Fruit fly (Drosophila melanogaster) whole organism, embryonic: ENCODE measurements around the gene CG3513.

Experiments used
- Bgb ChIP-seq: fragments of 200-800 bp; sonication (Bioruptor generic); IDR thresholded peaks from 2 replicates; pipeline ENCODE4 v1.3.6; 2022; ENCODE audit warnings: missing biosample characterization, missing genetic modification characterization; ENCODE audit not compliant: partially characterized antibody
- CG10565 ChIP-seq: fragments of 200-800 bp; sonication (Bioruptor generic); optimal IDR thresholded peaks from 3 replicates; lab custom pipeline; 2016; ENCODE audit warnings: missing biosample characterization, mild to moderate bottlenecking, missing genetic modification characterization
- CG12769 ChIP-seq: fragments of 200-800 bp; sonication (Bioruptor generic); optimal IDR thresholded peaks from 2 replicates; lab custom pipeline; 2019; ENCODE audit warnings: missing biosample characterization, mild to moderate bottlenecking, missing genetic modification characterization, moderate library complexity
- CG14441 ChIP-seq: fragments of 200-800 bp; sonication (Bioruptor generic); IDR thresholded peaks from 2 replicates; pipeline ENCODE4 v1.3.6; 2022; ENCODE audit warnings: missing biosample characterization, missing genetic modification characterization
- CG15601 ChIP-seq: fragments of 200-800 bp; sonication (Bioruptor generic); optimal IDR thresholded peaks from 3 replicates; lab custom pipeline; 2019; ENCODE audit warnings: missing biosample characterization, mild to moderate bottlenecking, missing genetic modification characterization, moderate library complexity
- CG16813 ChIP-seq: fragments of 200-800 bp; sonication (Bioruptor generic); IDR thresholded peaks from 3 replicates; pipeline ENCODE4 v1.3.6; 2022; ENCODE audit warnings: missing biosample characterization, missing genetic modification characterization; ENCODE audit not compliant: partially characterized antibody
- CG17328 ChIP-seq: fragments of 200-800 bp; sonication (Bioruptor generic); IDR thresholded peaks from 2 replicates; pipeline ENCODE4 v1.3.6; 2022; ENCODE audit warnings: missing biosample characterization, missing genetic modification characterization
- CG2116 ChIP-seq: fragments of 200-800 bp; sonication (Bioruptor generic); optimal IDR thresholded peaks from 3 replicates; lab custom pipeline; 2018; ENCODE audit warnings: missing biosample characterization, mild to moderate bottlenecking, missing genetic modification characterization
- CG31224 ChIP-seq: fragments of 200-800 bp; sonication (Bioruptor generic); IDR thresholded peaks from 2 replicates; pipeline ENCODE4 v1.3.6; 2022; ENCODE audit warnings: missing biosample characterization, missing genetic modification characterization
- CG3163 ChIP-seq: fragments of 200-800 bp; sonication (Bioruptor generic); optimal IDR thresholded peaks from 3 replicates; lab custom pipeline; 2016; ENCODE audit warnings: missing biosample characterization, missing genetic modification characterization
- CG3281 ChIP-seq: fragments of 200-800 bp; sonication (Bioruptor generic); optimal IDR thresholded peaks from 3 replicates; lab custom pipeline; 2017; ENCODE audit warnings: missing biosample characterization, mild to moderate bottlenecking, missing genetic modification characterization
- CG33213 ChIP-seq: fragments of 200-800 bp; sonication (Bioruptor generic); optimal IDR thresholded peaks from 3 replicates; lab custom pipeline; 2016; ENCODE audit warnings: missing biosample characterization, missing genetic modification characterization
- CG33557 ChIP-seq: fragments of 200-800 bp; sonication (Bioruptor generic); optimal IDR thresholded peaks from 2 replicates; lab custom pipeline; 2019; ENCODE audit warnings: missing biosample characterization, mild to moderate bottlenecking, missing genetic modification characterization, moderate library complexity
- CG4360 ChIP-seq: fragments of 200-800 bp; sonication (Bioruptor generic); IDR thresholded peaks from 2 replicates; pipeline ENCODE4 v1.3.6; 2022; ENCODE audit warnings: missing biosample characterization, missing genetic modification characterization
- CG4854 ChIP-seq: fragments of 200-800 bp; sonication (Bioruptor generic); optimal IDR thresholded peaks from 2 replicates; lab custom pipeline; 2016; ENCODE audit warnings: missing biosample characterization, missing genetic modification characterization, inconsistent platforms
- CG6654 ChIP-seq: fragments of 200-800 bp; sonication (Bioruptor generic); optimal IDR thresholded peaks from 2 replicates; lab custom pipeline; 2017; ENCODE audit warnings: missing biosample characterization, mild to moderate bottlenecking, missing genetic modification characterization
- CG6689 ChIP-seq: fragments of 200-800 bp; sonication (Bioruptor generic); IDR thresholded peaks from 2 replicates; pipeline ENCODE4 v1.3.6; 2022; ENCODE audit warnings: missing biosample characterization, missing genetic modification characterization
- CG9215 ChIP-seq: fragments of 200-800 bp; sonication (Bioruptor generic); IDR thresholded peaks from 2 replicates; pipeline ENCODE4 v1.3.6; 2022; ENCODE audit warnings: missing biosample characterization, missing genetic modification characterization
- CG9437 ChIP-seq: fragments of 200-800 bp; sonication (Bioruptor generic); optimal IDR thresholded peaks from 2 replicates; lab custom pipeline; 2018; ENCODE audit warnings: missing biosample characterization, mild to moderate bottlenecking, missing genetic modification characterization
- CHES-1-like ChIP-seq: fragments of 200-800 bp; sonication (Bioruptor generic); optimal IDR thresholded peaks from 2 replicates; lab custom pipeline; 2016; ENCODE audit warnings: missing biosample characterization, missing genetic modification characterization
- D19B ChIP-seq: fragments of 200-800 bp; sonication (Bioruptor generic); optimal IDR thresholded peaks from 2 replicates; lab custom pipeline; 2017; ENCODE audit warnings: missing biosample characterization, mild to moderate bottlenecking, missing genetic modification characterization
- Dad ChIP-seq: fragments of 200-800 bp; sonication (Bioruptor generic); optimal IDR thresholded peaks from 3 replicates; lab custom pipeline; 2016; ENCODE audit warnings: missing biosample characterization, missing genetic modification characterization
- Dip2 ChIP-seq: fragments of 200-800 bp; sonication (Bioruptor generic); IDR thresholded peaks from 2 replicates; pipeline ENCODE4 v1.3.6; 2022; ENCODE audit warnings: missing biosample characterization, missing genetic modification characterization
- Gug ChIP-seq: fragments of 200-800 bp; sonication (Bioruptor generic); IDR thresholded peaks from 4 replicates; pipeline ENCODE4 v1.3.6; 2022; ENCODE audit warnings: missing biosample characterization, missing genetic modification characterization
- HmgD ChIP-seq: fragments of 200-800 bp; sonication (Bioruptor generic); optimal IDR thresholded peaks from 3 replicates; lab custom pipeline; 2016; ENCODE audit warnings: missing biosample characterization, missing genetic modification characterization
- HmgZ ChIP-seq: fragments of 200-800 bp; sonication (Bioruptor generic); optimal IDR thresholded peaks from 2 replicates; lab custom pipeline; 2018; ENCODE audit warnings: missing biosample characterization, mild to moderate bottlenecking, missing genetic modification characterization
- Hr39 ChIP-seq: fragments of >200 bp; optimal IDR thresholded peaks from 2 replicates; lab custom pipeline; 2017
- Hr78 ChIP-seq, 2 experiments: fragments of 200-800 bp in 1 of 2; fragments of >200 bp in 1 of 2; sonication (Bioruptor generic) in 1 of 2; optimal IDR thresholded peaks; 2 replicates each; lab custom pipeline; 2017 to 2019; ENCODE audit warnings: missing biosample characterization in 2 of 2, missing genetic modification characterization in 2 of 2, mild to moderate bottlenecking in 1 of 2, moderate library complexity in 1 of 2
- Hsf ChIP-seq: fragments of 200-800 bp; sonication (Bioruptor generic); optimal IDR thresholded peaks from 3 replicates; lab custom pipeline; 2016; ENCODE audit warnings: missing biosample characterization, missing genetic modification characterization
- MESR4 ChIP-seq: fragments of 200-800 bp; sonication (Bioruptor generic); optimal IDR thresholded peaks from 2 replicates; lab custom pipeline; 2018; ENCODE audit warnings: missing biosample characterization, mild to moderate bottlenecking, missing genetic modification characterization, moderate library complexity
- Meics ChIP-seq: fragments of 200-800 bp; sonication (Bioruptor generic); optimal IDR thresholded peaks from 2 replicates; lab custom pipeline; 2017; ENCODE audit warnings: missing biosample characterization, mild to moderate bottlenecking, missing genetic modification characterization
- NC2α ChIP-seq: fragments of 200-800 bp; sonication (Bioruptor generic); optimal IDR thresholded peaks from 2 replicates; lab custom pipeline; 2016; ENCODE audit warnings: missing biosample characterization, missing genetic modification characterization
- Neu2 ChIP-seq: fragments of 200-800 bp; sonication (Bioruptor generic); optimal IDR thresholded peaks from 3 replicates; lab custom pipeline; 2016; ENCODE audit warnings: missing biosample characterization, missing genetic modification characterization, borderline replicate concordance
- Nf-YB ChIP-seq: fragments of 200-800 bp; sonication (Bioruptor generic); optimal IDR thresholded peaks from 3 replicates; lab custom pipeline; 2019; ENCODE audit warnings: missing biosample characterization, mild to moderate bottlenecking, missing genetic modification characterization, moderate library complexity
- Rx ChIP-seq: fragments of 200-800 bp; sonication (Bioruptor generic); IDR thresholded peaks from 2 replicates; pipeline ENCODE4 v1.3.6; 2022; ENCODE audit warnings: missing biosample characterization, missing genetic modification characterization
- TFAM ChIP-seq: fragments of 200-800 bp; sonication (Bioruptor generic); optimal IDR thresholded peaks from 2 replicates; lab custom pipeline; 2017; ENCODE audit warnings: missing biosample characterization, missing genetic modification characterization, inconsistent platforms
- Xbp1 ChIP-seq: fragments of 200-800 bp; sonication (Bioruptor generic); optimal IDR thresholded peaks from 3 replicates; lab custom pipeline; 2016; ENCODE audit warnings: missing biosample characterization, mild to moderate bottlenecking, missing genetic modification characterization
- Xrp1 ChIP-seq: fragments of 200-800 bp; sonication (Bioruptor generic); IDR thresholded peaks from 2 replicates; pipeline ENCODE4 v1.3.6; 2022; ENCODE audit warnings: missing biosample characterization, missing genetic modification characterization
- dysf ChIP-seq: fragments of 200-800 bp; sonication (Bioruptor generic); IDR thresholded peaks from 3 replicates; pipeline ENCODE4 v1.3.6; 2022; ENCODE audit warnings: missing biosample characterization, missing genetic modification characterization
- gce ChIP-seq: fragments of 200-800 bp; sonication (Bioruptor generic); IDR thresholded peaks from 3 replicates; pipeline ENCODE4 v1.3.6; 2022; ENCODE audit warnings: missing biosample characterization, missing genetic modification characterization
- gro ChIP-seq: fragments of 200-800 bp; sonication (Bioruptor generic); optimal IDR thresholded peaks from 2 replicates; lab custom pipeline; 2016; ENCODE audit warnings: missing biosample characterization, missing genetic modification characterization
- gsb ChIP-seq: fragments of 200-800 bp; sonication (Bioruptor generic); IDR thresholded peaks from 2 replicates; pipeline ENCODE4 v1.3.6; 2022; ENCODE audit warnings: missing biosample characterization, missing genetic modification characterization
- hb ChIP-seq: fragments of 200-800 bp; sonication (Bioruptor generic); IDR thresholded peaks from 3 replicates; pipeline ENCODE4 v1.3.6; 2022; ENCODE audit warnings: missing biosample characterization, missing genetic modification characterization; ENCODE audit not compliant: partially characterized antibody
- knrl ChIP-seq: fragments of 200-800 bp; sonication (Bioruptor generic); IDR thresholded peaks from 3 replicates; pipeline ENCODE4 v1.3.6; 2022; ENCODE audit warnings: missing biosample characterization, missing genetic modification characterization; ENCODE audit not compliant: partially characterized antibody
- lmd ChIP-seq: fragments of 200-800 bp; sonication (Bioruptor generic); IDR thresholded peaks from 2 replicates; pipeline ENCODE4 v1.3.6; 2022; ENCODE audit warnings: missing biosample characterization, missing genetic modification characterization
- onecut ChIP-seq: fragments of 200-800 bp; sonication (Bioruptor generic); IDR thresholded peaks from 2 replicates; pipeline ENCODE4 v1.3.6; 2022; ENCODE audit warnings: missing biosample characterization, missing genetic modification characterization
- pb ChIP-seq: fragments of 200-800 bp; sonication (Bioruptor generic); optimal IDR thresholded peaks from 3 replicates; lab custom pipeline; 2016; ENCODE audit warnings: missing biosample characterization, missing genetic modification characterization
- pros ChIP-seq: fragments of 200-800 bp; sonication (Bioruptor generic); optimal IDR thresholded peaks from 3 replicates; lab custom pipeline; 2019; ENCODE audit warnings: missing biosample characterization, mild to moderate bottlenecking, missing genetic modification characterization, moderate library complexity
- tx ChIP-seq: fragments of 200-800 bp; sonication (Bioruptor generic); optimal IDR thresholded peaks from 2 replicates; lab custom pipeline; 2016; ENCODE audit warnings: missing biosample characterization, missing genetic modification characterization
- vnd ChIP-seq: fragments of 200-800 bp; sonication (Bioruptor generic); IDR thresholded peaks from 3 replicates; pipeline ENCODE4 v1.3.6; 2022; ENCODE audit warnings: missing biosample characterization, missing genetic modification characterization; ENCODE audit not compliant: partially characterized antibody
- zen ChIP-seq: fragments of 200-800 bp; sonication (Bioruptor generic); optimal IDR thresholded peaks from 3 replicates; lab custom pipeline; 2018; ENCODE audit warnings: missing biosample characterization, mild to moderate bottlenecking, missing genetic modification characterization, moderate library complexity

The CG3513 gene

DNA sequence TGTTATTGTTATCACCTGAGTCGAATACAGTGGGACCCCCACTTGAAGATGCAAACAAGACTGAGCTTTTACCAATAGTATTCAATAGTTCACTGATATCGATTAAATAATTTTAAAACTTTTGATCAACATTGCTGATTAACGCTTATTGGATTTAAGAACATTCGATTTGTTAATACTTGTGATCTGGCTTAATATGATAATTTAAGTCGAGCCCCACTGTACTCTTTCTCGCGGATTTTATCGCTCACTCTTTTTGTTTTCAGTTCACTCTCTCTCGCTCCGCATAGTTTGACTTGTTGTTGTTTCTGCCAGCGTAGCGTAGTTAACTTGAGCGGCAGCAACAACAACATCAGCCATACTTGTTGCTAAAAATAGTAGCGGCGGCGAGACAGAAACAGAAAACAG is 37.3 kb downstream of the CG3513 start (continued):
- TF ChIP-seq Bgb (no peak), CG14441 (GFP tag; lab: Robert Waterston, UW) (peak; percentile 97), Gug (GFP tag; lab: Robert Waterston, UW) (peak; percentile 97), Hr39 (lab: Kevin White, UChicago) (no peak), Hsf (peak; percentile 98), Xrp1 (GFP tag; lab: Robert Waterston, UW) (peak; percentile 99), CG2116 (peak; percentile 86), MESR4 (GFP tag; lab: Kevin White, UChicago) (peak; percentile 74), CG33213 (GFP tag; lab: Kevin White, UChicago) (peak; percentile 95), CG31224 (GFP tag; lab: Robert Waterston, UW) (peak; percentile 95), CG3281 (GFP tag; lab: Kevin White, UChicago) (peak; percentile 99), pros (GFP tag; lab: Kevin White, UChicago) (peak; percentile 88), hb (GFP tag; lab: Robert Waterston, UW) (no peak), CG6654 (peak; percentile 91), CG6689 (peak; percentile 98), Xbp1 (GFP tag; lab: Kevin White, UChicago) (peak; percentile 99), pb (GFP tag; lab: Kevin White, UChicago) (peak; percentile 97), gsb (GFP tag; lab: Robert Waterston, UW) (peak; percentile 96), HmgD (GFP tag; lab: Kevin White, UChicago) (peak; percentile 97), Dip2 (GFP tag; lab: Robert Waterston, UW) (no peak; the same call in 1 of the 2 replicates), Neu2 (peak; percentile 88), onecut (GFP tag; lab: Robert Waterston, UW) (peak; percentile 96), dysf (GFP tag; lab: Robert Waterston, UW) (peak; percentile 99), HmgZ (tag; lab: Kevin White, UChicago) (peak; percentile 99), NC2α (GFP tag; lab: Kevin White, UChicago) (peak; percentile 96), CG12769 (tag; lab: Kevin White, UChicago) (peak; percentile 99), CG16813 (GFP tag; lab: Robert Waterston, UW) (no peak), Rx (GFP tag; lab: Robert Waterston, UW) (peak; percentile 96), Dad (GFP tag; lab: Kevin White, UChicago) (peak; percentile 97), CG10565 (GFP tag; lab: Kevin White, UChicago) (peak; percentile 88), CG17328 (peak; percentile 97), CG4360 (peak; percentile 97), CG9215 (GFP tag; lab: Robert Waterston, UW) (peak; percentile 97), gce (GFP tag; lab: Robert Waterston, UW) (peak; percentile 98), lmd (GFP tag; lab: Robert Waterston, UW) (peak; percentile 98), tx (peak; percentile 98), CG4854 (GFP tag; lab: Kevin White, UChicago) (peak; percentile 97), vnd (GFP tag; lab: Robert Waterston, UW) (no peak), CG33557 (GFP tag; lab: Kevin White, UChicago) (peak; percentile 97), gro (GFP tag; lab: Kevin White, UChicago) (peak; percentile 98), CHES-1-like (GFP tag; lab: Kevin White, UChicago) (peak; percentile 98), CG9437 (GFP tag; lab: Kevin White, UChicago) (peak; percentile 93), D19B (GFP tag; lab: Kevin White, UChicago) (peak; percentile 93), knrl (GFP tag; lab: Robert Waterston, UW) (no peak), Hr78 (GFP tag; optimal IDR thresholded peaks at IDR 0.05; lab: Kevin White, UChicago) (peak in 1 of 2 experiments; percentile 93), Meics (GFP tag; lab: Kevin White, UChicago) (peak; percentile 98), zen (tag; lab: Kevin White, UChicago) (peak; percentile 95), Nf-YB (GFP tag; lab: Kevin White, UChicago) (peak; percentile 89), CG3163 (GFP tag; lab: Kevin White, UChicago) (peak; percentile 94), CG15601 (tag; lab: Kevin White, UChicago) (peak; percentile 98), TFAM (GFP tag; lab: Kevin White, UChicago) (peak; percentile 91)
